Fruit fly (Drosophila melanogaster) whole organism, prepupa: ENCODE measurements around the gene TotM.
A peak's percentile ranks its signal among the peaks of the same experiment; 100 is the strongest.

Source experiments
- Blimp-1 ChIP-seq: fragments of 200-800 bp; sonication (Bioruptor generic); optimal IDR thresholded peaks from 3 replicates; lab custom pipeline; 2017; ENCODE audit warnings: missing biosample characterization, missing genetic modification characterization, mild to moderate bottlenecking, moderate library complexity, missing genetic modification reagents
- CG10631 ChIP-seq: fragments of 200-800 bp; sonication (Bioruptor generic); optimal IDR thresholded peaks from 2 replicates; lab custom pipeline; 2016; ENCODE audit warnings: missing biosample characterization, missing genetic modification characterization
- CG10669 ChIP-seq: fragments of 200-800 bp; sonication (Bioruptor generic); optimal IDR thresholded peaks from 3 replicates; lab custom pipeline; 2018; ENCODE audit warnings: missing biosample characterization, mild to moderate bottlenecking, missing genetic modification characterization, moderate library complexity
- CG11762 ChIP-seq: fragments of 200-800 bp; sonication (Bioruptor generic); optimal IDR thresholded peaks from 3 replicates; lab custom pipeline; 2016; ENCODE audit warnings: missing biosample characterization, missing genetic modification characterization; ENCODE audit not compliant: insufficient read depth
- CG11902 ChIP-seq: fragments of 200-800 bp; sonication (Bioruptor generic); optimal IDR thresholded peaks from 3 replicates; lab custom pipeline; 2016; ENCODE audit warnings: missing biosample characterization, missing genetic modification characterization
- CG15336 ChIP-seq: fragments of 200-800 bp; sonication (Bioruptor generic); IDR thresholded peaks from 2 replicates; pipeline ENCODE4 v1.3.6; 2022; ENCODE audit warnings: missing biosample characterization, missing genetic modification characterization
- CG1621 ChIP-seq: fragments of 200-800 bp; sonication (Bioruptor generic); optimal IDR thresholded peaks from 3 replicates; lab custom pipeline; 2018; ENCODE audit warnings: missing biosample characterization, mild to moderate bottlenecking, missing genetic modification characterization
- CG3032 ChIP-seq: fragments of 200-800 bp; optimal IDR thresholded peaks from 2 replicates; lab custom pipeline; 2019; ENCODE audit warnings: missing biosample characterization, mild to moderate bottlenecking, missing genetic modification characterization, moderate library complexity
- CG31627 ChIP-seq: fragments of 200-800 bp; sonication (Bioruptor generic); optimal IDR thresholded peaks from 3 replicates; lab custom pipeline; 2016; ENCODE audit warnings: missing biosample characterization, missing genetic modification characterization
- CG32006 ChIP-seq: fragments of 200-800 bp; sonication (Bioruptor generic); optimal IDR thresholded peaks from 3 replicates; lab custom pipeline; 2017; ENCODE audit warnings: missing biosample characterization, mild to moderate bottlenecking, missing genetic modification characterization
- CG34406 ChIP-seq: fragments of 200-800 bp; sonication (Bioruptor generic); optimal IDR thresholded peaks from 3 replicates; lab custom pipeline; 2016; ENCODE audit warnings: missing biosample characterization, missing genetic modification characterization
- CG3919 ChIP-seq: fragments of 200-800 bp; sonication (Bioruptor generic); optimal IDR thresholded peaks from 3 replicates; lab custom pipeline; 2016; ENCODE audit warnings: missing biosample characterization, missing genetic modification characterization
- CG4318 ChIP-seq: fragments of 200-800 bp; sonication (Bioruptor generic); optimal IDR thresholded peaks from 3 replicates; lab custom pipeline; 2017; ENCODE audit warnings: missing biosample characterization, mild to moderate bottlenecking, missing genetic modification characterization
- CG6163 ChIP-seq: fragments of 200-800 bp; sonication (Bioruptor generic); IDR thresholded peaks from 3 replicates; pipeline ENCODE4 v1.3.6; 2022; ENCODE audit warnings: missing biosample characterization, missing genetic modification characterization
- CG6276 ChIP-seq: fragments of 200-800 bp; sonication (Bioruptor generic); optimal IDR thresholded peaks from 2 replicates; lab custom pipeline; 2017; ENCODE audit warnings: missing biosample characterization, mild to moderate bottlenecking, missing genetic modification characterization
- CG6808 ChIP-seq: fragments of 200-800 bp; sonication (Bioruptor generic); optimal IDR thresholded peaks from 3 replicates; lab custom pipeline; 2017; ENCODE audit warnings: missing biosample characterization, missing genetic modification characterization, mild to moderate bottlenecking, moderate library complexity, missing genetic modification reagents
- CG8119 ChIP-seq: fragments of 200-800 bp; sonication (Bioruptor generic); IDR thresholded peaks from 3 replicates; pipeline ENCODE4 v1.3.6; 2022; ENCODE audit warnings: missing biosample characterization, missing genetic modification characterization
- CG8319 ChIP-seq: fragments of 200-800 bp; sonication (Bioruptor generic); optimal IDR thresholded peaks from 3 replicates; lab custom pipeline; 2016; ENCODE audit warnings: missing biosample characterization, missing genetic modification characterization
- CG9139 ChIP-seq: fragments of 200-800 bp; sonication (Bioruptor generic); optimal IDR thresholded peaks from 3 replicates; lab custom pipeline; 2017; ENCODE audit warnings: missing biosample characterization, mild to moderate bottlenecking, missing genetic modification characterization
- Eip75B ChIP-seq: fragments of 200-800 bp; sonication (Bioruptor generic); optimal IDR thresholded peaks from 3 replicates; lab custom pipeline; 2016; ENCODE audit warnings: missing biosample characterization, missing genetic modification characterization
- Eip78C ChIP-seq: fragments of 200-800 bp; sonication (Bioruptor generic); peaks from one replicate; lab custom pipeline; 2016; ENCODE audit warnings: missing biosample characterization, missing genetic modification characterization
- Eip93F ChIP-seq: fragments of 200-800 bp; sonication (Bioruptor generic); optimal IDR thresholded peaks from 2 replicates; lab custom pipeline; 2016; ENCODE audit warnings: missing biosample characterization, mild to moderate bottlenecking, missing genetic modification characterization
- Ets21C ChIP-seq: fragments of 200-800 bp; sonication (Bioruptor generic); optimal IDR thresholded peaks from 3 replicates; lab custom pipeline; 2016; ENCODE audit warnings: missing biosample characterization, missing genetic modification characterization
- Gug ChIP-seq: fragments of 200-800 bp; sonication (Bioruptor generic); IDR thresholded peaks from 2 replicates; pipeline ENCODE4 v1.3.6; 2022; ENCODE audit warnings: missing biosample characterization, missing genetic modification characterization
- Hr38 ChIP-seq: sonication (Bioruptor generic); optimal IDR thresholded peaks from 2 replicates; lab custom pipeline; 2016; ENCODE audit warnings: missing biosample characterization, missing genetic modification characterization
- Hr39 ChIP-seq: fragments of 200-800 bp; sonication (Bioruptor generic); optimal IDR thresholded peaks from 2 replicates; lab custom pipeline; 2016; ENCODE audit warnings: missing biosample characterization, missing genetic modification characterization
- Hr4 ChIP-seq: fragments of 200-800 bp; sonication (Bioruptor generic); optimal IDR thresholded peaks from 3 replicates; lab custom pipeline; 2016; ENCODE audit warnings: missing biosample characterization, missing genetic modification characterization
- Lpt ChIP-seq: fragments of 200-800 bp; sonication (Bioruptor generic); optimal IDR thresholded peaks from 3 replicates; lab custom pipeline; 2016; ENCODE audit warnings: missing biosample characterization, missing genetic modification characterization
- Met ChIP-seq: fragments of 200-800 bp; sonication (Bioruptor generic); optimal IDR thresholded peaks from 3 replicates; lab custom pipeline; 2016; ENCODE audit warnings: missing biosample characterization, missing genetic modification characterization
- OdsH ChIP-seq: fragments of 200-800 bp; sonication (Bioruptor generic); optimal IDR thresholded peaks from 3 replicates; lab custom pipeline; 2016; ENCODE audit warnings: missing biosample characterization, missing genetic modification characterization
- Smox ChIP-seq: fragments of 200-800 bp; sonication (Bioruptor generic); optimal IDR thresholded peaks from 3 replicates; lab custom pipeline; 2016; ENCODE audit warnings: missing biosample characterization, missing genetic modification characterization
- Sox102F ChIP-seq: fragments of 200-800 bp; sonication (Bioruptor generic); optimal IDR thresholded peaks from 2 replicates; lab custom pipeline; 2016; ENCODE audit warnings: missing biosample characterization, mild to moderate bottlenecking, missing genetic modification characterization
- Sox15 ChIP-seq: fragments of 200-800 bp; sonication (Bioruptor generic); optimal IDR thresholded peaks from 3 replicates; lab custom pipeline; 2016; ENCODE audit warnings: missing biosample characterization, missing genetic modification characterization
- achi ChIP-seq: fragments of 200-800 bp; sonication (Bioruptor generic); optimal IDR thresholded peaks from 3 replicates; lab custom pipeline; 2016; ENCODE audit warnings: missing biosample characterization, missing genetic modification characterization
- acj6 ChIP-seq: fragments of 200-800 bp; sonication (Bioruptor generic); optimal IDR thresholded peaks from 3 replicates; lab custom pipeline; 2016; ENCODE audit warnings: missing biosample characterization, missing genetic modification characterization
- cyc ChIP-seq: fragments of 200-800 bp; sonication (Bioruptor generic); optimal IDR thresholded peaks from 3 replicates; lab custom pipeline; 2016; ENCODE audit warnings: missing biosample characterization, missing genetic modification characterization
- dac ChIP-seq: fragments of 200-800 bp; sonication (Bioruptor generic); optimal IDR thresholded peaks from 2 replicates; lab custom pipeline; 2017; ENCODE audit warnings: missing biosample characterization, mild to moderate bottlenecking, missing genetic modification characterization
- dsx ChIP-seq: fragments of 200-800 bp; optimal IDR thresholded peaks from 3 replicates; lab custom pipeline; 2019; ENCODE audit warnings: missing biosample characterization, mild to moderate bottlenecking, missing genetic modification characterization, moderate library complexity; ENCODE audit not compliant: poor library complexity, severe bottlenecking
- eg ChIP-seq: fragments of 200-800 bp; sonication (Bioruptor generic); IDR thresholded peaks from 3 replicates; pipeline ENCODE4 v1.3.6; 2022; ENCODE audit warnings: missing biosample characterization, missing genetic modification characterization
- fd85E ChIP-seq: fragments of 200-800 bp; sonication (Bioruptor generic); optimal IDR thresholded peaks from 3 replicates; lab custom pipeline; 2016; ENCODE audit warnings: missing biosample characterization, missing genetic modification characterization
- fkh ChIP-seq: fragments of 200-800 bp; sonication (Bioruptor generic); optimal IDR thresholded peaks from 3 replicates; lab custom pipeline; 2017; ENCODE audit warnings: missing biosample characterization, mild to moderate bottlenecking, missing genetic modification characterization, moderate library complexity
- lz ChIP-seq: fragments of 200-800 bp; sonication (Bioruptor generic); optimal IDR thresholded peaks from 3 replicates; lab custom pipeline; 2016; ENCODE audit warnings: missing biosample characterization, missing genetic modification characterization
- net ChIP-seq: fragments of 200-800 bp; sonication (Bioruptor generic); optimal IDR thresholded peaks from 3 replicates; lab custom pipeline; 2016; ENCODE audit warnings: missing biosample characterization, missing genetic modification characterization
- salr ChIP-seq, 2 experiments: fragments of 200-800 bp; sonication (Bioruptor generic); optimal IDR thresholded peaks; 3 replicates each; lab custom pipeline; 2016 to 2018; ENCODE audit warnings: missing biosample characterization in 2 of 2, missing genetic modification characterization in 2 of 2, mild to moderate bottlenecking in 1 of 2
- spab ChIP-seq: fragments of 200-800 bp; sonication (Bioruptor generic); optimal IDR thresholded peaks from 2 replicates; lab custom pipeline; 2017; ENCODE audit warnings: missing biosample characterization, mild to moderate bottlenecking, missing genetic modification characterization, missing genetic modification reagents
- ss ChIP-seq, 2 experiments: fragments of 200-800 bp; sonication (Bioruptor generic); optimal IDR thresholded peaks; 2 replicates in 1 of 2; 3 replicates in 1 of 2; lab custom pipeline; 2017 to 2018; ENCODE audit warnings: mild to moderate bottlenecking in 2 of 2, missing biosample characterization in 2 of 2, missing genetic modification characterization in 2 of 2, moderate library complexity in 1 of 2
- svp ChIP-seq: fragments of 200-800 bp; sonication (Bioruptor generic); peaks from one replicate; lab custom pipeline; 2016; ENCODE audit warnings: missing biosample characterization, missing genetic modification characterization
- topi ChIP-seq: fragments of 200-800 bp; sonication (Bioruptor generic); optimal IDR thresholded peaks from 3 replicates; lab custom pipeline; 2016; ENCODE audit warnings: missing biosample characterization, missing genetic modification characterization
- vri ChIP-seq: fragments of 200-800 bp; sonication (Bioruptor generic); optimal IDR thresholded peaks from 3 replicates; lab custom pipeline; 2016; ENCODE audit warnings: missing biosample characterization, mild to moderate bottlenecking, missing genetic modification characterization

Gene TotM

dm6 chr2L:5291869-5292642 is 37.6 kb upstream of the TotM start (continued):
- TF ChIP-seq salr (GFP tag; optimal IDR thresholded peaks at IDR 0.05; lab: Kevin White, UChicago), result peak in 1 of 2 experiments; percentile 17

DNA sequence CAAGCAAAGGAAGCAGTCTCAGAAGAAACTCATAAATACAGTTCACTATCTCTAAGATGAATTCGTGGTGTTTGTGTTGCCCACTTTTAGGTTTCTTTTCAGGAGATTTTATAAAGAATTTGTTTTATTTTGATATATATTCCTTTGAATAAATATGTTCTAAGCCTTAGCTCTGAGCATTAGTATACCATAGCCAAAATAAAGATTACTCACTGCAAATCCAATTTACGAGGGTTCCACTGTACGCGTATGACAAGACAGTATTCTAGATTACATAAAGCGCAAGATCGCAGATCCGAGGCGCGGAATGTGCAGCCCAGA is 37.1 kb upstream of the TotM start:
- peak; percentile 94 for TF ChIP-seq lz (GFP tag; lab: Kevin White, UChicago)
- TF ChIP-seq CG31627, result peak; percentile 95
- TF ChIP-seq CG6808, result peak; percentile 92
- peak; percentile 93 for TF ChIP-seq OdsH (GFP tag; lab: Kevin White, UChicago)
- TF ChIP-seq Eip78C (GFP tag; lab: Kevin White, UChicago), result peak; percentile 99
- TF ChIP-seq Lpt (GFP tag; lab: Kevin White, UChicago), result peak; percentile 33
- TF ChIP-seq CG15336 (GFP tag; lab: Robert Waterston, UW), result peak; percentile 77
- peak; percentile 82 for TF ChIP-seq fd85E
- peak; percentile 94 for TF ChIP-seq CG11902 (GFP tag; lab: Kevin White, UChicago)
- TF ChIP-seq CG32006 (GFP tag; lab: Kevin White, UChicago), result peak; percentile 74
- peak; percentile 86 for TF ChIP-seq net (GFP tag; lab: Kevin White, UChicago)
- TF ChIP-seq CG3032 (tag; lab: Kevin White, UChicago), result peak; percentile 98
- TF ChIP-seq CG6276 (GFP tag; lab: Kevin White, UChicago), result peak; percentile 44
- peak; percentile 96 for TF ChIP-seq dsx
- peak; percentile 94 for TF ChIP-seq Met (GFP tag; lab: Kevin White, UChicago)
- TF ChIP-seq fkh (GFP tag; lab: Kevin White, UChicago), result no peak
- no peak for TF ChIP-seq Hr38 (GFP tag; lab: Kevin White, UChicago)
- peak; percentile 73 for TF ChIP-seq Hr4 (GFP tag; lab: Kevin White, UChicago)
- TF ChIP-seq Eip75B, result peak; percentile 91
- TF ChIP-seq CG34406 (GFP tag; lab: Kevin White, UChicago), result peak; percentile 92
- TF ChIP-seq acj6 (GFP tag; lab: Kevin White, UChicago), result peak; percentile 94
- TF ChIP-seq salr (GFP tag; optimal IDR thresholded peaks at IDR 0.05; lab: Kevin White, UChicago), result peak; percentile 60 to 94
- TF ChIP-seq topi (GFP tag; lab: Kevin White, UChicago), result peak; percentile 95
- TF ChIP-seq CG9139 (GFP tag; lab: Kevin White, UChicago), result peak; percentile 90
- TF ChIP-seq Blimp-1 (GFP tag; lab: Kevin White, UChicago), result peak; percentile 55
- TF ChIP-seq Sox15 (GFP tag; lab: Kevin White, UChicago), result peak; percentile 92
- peak; percentile 92 for TF ChIP-seq svp (GFP tag; lab: Kevin White, UChicago)
- TF ChIP-seq Eip93F (GFP tag; lab: Kevin White, UChicago), result peak; percentile 84
- peak; percentile 78 for TF ChIP-seq eg
- TF ChIP-seq Ets21C (GFP tag; lab: Kevin White, UChicago), result peak; percentile 89
- TF ChIP-seq CG4318 (GFP tag; lab: Kevin White, UChicago), result peak; percentile 53
- TF ChIP-seq CG1621, result peak; percentile 93
- peak; percentile 95 for TF ChIP-seq cyc (GFP tag; lab: Kevin White, UChicago)
- TF ChIP-seq CG8119, result peak; percentile 78
- peak; percentile 95 for TF ChIP-seq Sox102F (GFP tag; lab: Kevin White, UChicago)
- TF ChIP-seq achi, result peak; percentile 92
- peak; percentile 93 for TF ChIP-seq CG8319 (GFP tag; lab: Kevin White, UChicago)
- TF ChIP-seq Gug (GFP tag; lab: Robert Waterston, UW), result peak; percentile 73
- peak; percentile 72 to 94 for TF ChIP-seq ss (GFP tag; optimal IDR thresholded peaks at IDR 0.05; lab: Kevin White, UChicago)
- peak; percentile 89 for TF ChIP-seq Hr39 (GFP tag; lab: Kevin White, UChicago)
- peak; percentile 90 for TF ChIP-seq CG11762
- TF ChIP-seq spab (GFP tag; lab: Kevin White, UChicago), result peak; percentile 94
- peak; percentile 91 for TF ChIP-seq CG6163 (GFP tag; lab: Robert Waterston, UW)
- peak; percentile 94 for TF ChIP-seq Smox (GFP tag; lab: Kevin White, UChicago)
- peak; percentile 96 for TF ChIP-seq CG10631 (GFP tag; lab: Kevin White, UChicago)
- TF ChIP-seq vri (GFP tag; lab: Kevin White, UChicago), result no peak
- no peak for TF ChIP-seq dac
- TF ChIP-seq CG10669, result peak; percentile 98
- peak; percentile 91 for TF ChIP-seq CG3919 (GFP tag; lab: Kevin White, UChicago)
